Fruit fly (Drosophila melanogaster): ENCODE measurements around the gene CG12746.

CG12746 gene

dm6 chr3R:5570635-5571436, 6.2 kb downstream of the CG12746 start, which contains the start of gene CRMP (continued):
- TF ChIP-seq hbn (GFP tag; IDR thresholded peaks at IDR 0.05; ENCODE audit: partially characterized antibody) (peak; percentile 54), dan (GFP tag; IDR thresholded peaks at IDR 0.05) (no peak), hkb (optimal IDR thresholded peaks at IDR 0.05) (no peak), hkb (GFP tag; IDR thresholded peaks at IDR 0.05) (no peak), zf30C (GFP tag; optimal IDR thresholded peaks at IDR 0.05) (no peak), CG8944 (GFP tag; optimal IDR thresholded peaks at IDR 0.05) (no peak), CG3407 (GFP tag; optimal IDR thresholded peaks at IDR 0.05) (no peak), fd102C (GFP tag; optimal IDR thresholded peaks at IDR 0.05) (no peak), Lim3 (GFP tag; IDR thresholded peaks at IDR 0.05) (no peak), H2.0 (GFP tag; IDR thresholded peaks at IDR 0.05) (no peak), CG3726 (GFP tag; IDR thresholded peaks at IDR 0.05) (no peak), CG12391 (tag; optimal IDR thresholded peaks at IDR 0.05) (no peak), Hr78 (GFP tag; optimal IDR thresholded peaks at IDR 0.05) (no peak), pan (optimal IDR thresholded peaks at IDR 0.05) (no peak), pan (GFP tag; optimal IDR thresholded peaks at IDR 0.05 in 1 of 2, IDR thresholded peaks at IDR 0.05 in 1 of 2) (no peak), CG13894 (tag; optimal IDR thresholded peaks at IDR 0.05) (no peak), bcd (GFP tag; optimal IDR thresholded peaks at IDR 0.05) (no peak), CG6854 (GFP tag; optimal IDR thresholded peaks at IDR 0.05) (no peak), fd3F (GFP tag; optimal IDR thresholded peaks at IDR 0.05) (no peak), eve (GFP tag; optimal IDR thresholded peaks at IDR 0.05) (no peak), unpg (GFP tag; optimal IDR thresholded peaks at IDR 0.05) (no peak), CG15269 (tag; optimal IDR thresholded peaks at IDR 0.05) (no peak), kni (GFP tag; optimal IDR thresholded peaks at IDR 0.05) (no peak), zen2 (GFP tag; IDR thresholded peaks at IDR 0.05; ENCODE audit: partially characterized antibody) (peak; percentile 24; the same call in 1 of the 3 replicates), repo (GFP tag; optimal IDR thresholded peaks at IDR 0.05) (no peak), Med (GFP tag) (no peak), sim (GFP tag; IDR thresholded peaks at IDR 0.05) (no peak), mirr (GFP tag; optimal IDR thresholded peaks at IDR 0.05) (no peak), ara (GFP tag; IDR thresholded peaks at IDR 0.05) (no peak), CG13287 (GFP tag; IDR thresholded peaks at IDR 0.05; ENCODE audit: partially characterized antibody) (peak; percentile 59), slou (GFP tag; optimal IDR thresholded peaks at IDR 0.05) (no peak), grau (tag; optimal IDR thresholded peaks at IDR 0.05) (no peak), da (GFP tag; optimal IDR thresholded peaks at IDR 0.05) (no peak), CG15073 (GFP tag; optimal IDR thresholded peaks at IDR 0.05) (no peak), CG12659 (GFP tag; optimal IDR thresholded peaks at IDR 0.05) (peak; percentile 25), Doc3 (GFP tag; IDR thresholded peaks at IDR 0.05; ENCODE audit: partially characterized antibody) (peak; percentile 43; the same call in 1 of the 3 replicates), toy (GFP tag; IDR thresholded peaks at IDR 0.05) (no peak), CG31388 (GFP tag; optimal IDR thresholded peaks at IDR 0.05) (no peak), Deaf1 (tag; optimal IDR thresholded peaks at IDR 0.05) (peak; percentile 62), seq (GFP tag; IDR thresholded peaks at IDR 0.05) (no peak), lilli (GFP tag; optimal IDR thresholded peaks at IDR 0.05) (no peak), CG10274 (GFP tag; optimal IDR thresholded peaks at IDR 0.05) (no peak), Sox102F (GFP tag; optimal IDR thresholded peaks at IDR 0.05) (no peak), Tbp (GFP tag; optimal IDR thresholded peaks at IDR 0.05) (no peak), CG1233 (GFP tag; optimal IDR thresholded peaks at IDR 0.05) (no peak), insv (GFP tag; optimal IDR thresholded peaks at IDR 0.05) (peak; percentile 48 to 90), dati (GFP tag; IDR thresholded peaks at IDR 0.05) (no peak), tna (GFP tag; IDR thresholded peaks at IDR 0.05; ENCODE audit: partially characterized antibody) (no peak), CG3995 (GFP tag; optimal IDR thresholded peaks at IDR 0.05) (no peak), ewg (GFP tag; optimal IDR thresholded peaks at IDR 0.05) (no peak)

Data from whole organism, embryonic.